Worm (Caenorhabditis elegans): Measurements from ENCODE around the gene mcm-5.

mcm-5 gene

ce11 chrIII:4263048-4263447 is 28.0 kb downstream of the mcm-5 start, which contains the start of gene T08A11.1:
Gene T08A11.1, minus strand, starts transcription at chrIII:4263148.
- TF ChIP-seq lin-15B (tag; optimal IDR thresholded peaks at IDR 0.05) = no peak
- TF ChIP-seq unc-39 (tag; optimal IDR thresholded peaks at IDR 0.05) = no peak
- TF ChIP-seq mdl-1 (tag; optimal IDR thresholded peaks at IDR 0.05) = no peak
- TF ChIP-seq mml-1 (tag; optimal IDR thresholded peaks at IDR 0.05) = no peak
- no peak for TF ChIP-seq nhr-77 (tag; optimal IDR thresholded peaks at IDR 0.05)
- TF ChIP-seq nhr-25 (tag; optimal IDR thresholded peaks at IDR 0.05) = no peak
- no peak for TF ChIP-seq snpc-4 (tag; optimal IDR thresholded peaks at IDR 0.05)
- TF ChIP-seq aly-2 (tag; optimal IDR thresholded peaks at IDR 0.05) = no peak
- no peak for TF ChIP-seq elt-3 (tag; optimal IDR thresholded peaks at IDR 0.05)
- no peak for TF ChIP-seq elt-2 (tag; optimal IDR thresholded peaks at IDR 0.05)
- no peak for TF ChIP-seq unc-62 (GFP tag; optimal IDR thresholded peaks at IDR 0.05)
- TF ChIP-seq egl-27 (tag; optimal IDR thresholded peaks at IDR 0.05) = no peak
- no peak for TF ChIP-seq nhr-11 (tag; optimal IDR thresholded peaks at IDR 0.05)
- no peak for TF ChIP-seq R02D3.7 (tag; optimal IDR thresholded peaks at IDR 0.05)
- no peak for TF ChIP-seq hmg-11 (tag; optimal IDR thresholded peaks at IDR 0.05)
- TF ChIP-seq nhr-43 (tag; optimal IDR thresholded peaks at IDR 0.05; ENCODE audit: poor library complexity, severe bottlenecking) = no peak
- TF ChIP-seq nhr-237 (tag; optimal IDR thresholded peaks at IDR 0.05) = no peak
- no peak for TF ChIP-seq zag-1 (tag; optimal IDR thresholded peaks at IDR 0.05)

ce11 chrIII:4257896-4258295 is 33.2 kb downstream of the mcm-5 start:
- no peak for TF ChIP-seq ceh-82 (tag; optimal IDR thresholded peaks at IDR 0.05)
- TF ChIP-seq pha-4 (tag; optimal IDR thresholded peaks at IDR 0.05) = no peak
- no peak for TF ChIP-seq mdl-1 (tag; optimal IDR thresholded peaks at IDR 0.05)
- no peak for TF ChIP-seq eor-1 (tag; optimal IDR thresholded peaks at IDR 0.05)
- no peak for TF ChIP-seq fkh-10 (GFP tag; optimal IDR thresholded peaks at IDR 0.05)
- TF ChIP-seq elt-1 (tag; optimal IDR thresholded peaks at IDR 0.05) = no peak
- no peak for TF ChIP-seq unc-39 (tag; optimal IDR thresholded peaks at IDR 0.05)

- TF ChIP-seq unc-62 (GFP tag; optimal IDR thresholded peaks at IDR 0.05) (no peak), ceh-28 (tag; optimal IDR thresholded peaks at IDR 0.05) (no peak), nhr-28 (tag; optimal IDR thresholded peaks at IDR 0.05) (no peak), lsy-12 (tag; optimal IDR thresholded peaks at IDR 0.05) (no peak), fkh-2 (tag; optimal IDR thresholded peaks at IDR 0.05) (no peak), mml-1 (tag; optimal IDR thresholded peaks at IDR 0.05) (no peak), nhr-43 (tag; optimal IDR thresholded peaks at IDR 0.05; ENCODE audit: poor library complexity, severe bottlenecking) (no peak), ztf-11 (tag; optimal IDR thresholded peaks at IDR 0.05) (no peak), ceh-9 (tag; optimal IDR thresholded peaks at IDR 0.05) (no peak), pqm-1 (tag; optimal IDR thresholded peaks at IDR 0.05) (no peak), nhr-25 (tag; optimal IDR thresholded peaks at IDR 0.05) (no peak), nfya-1 (tag; optimal IDR thresholded peaks at IDR 0.05; ENCODE audit: insufficient read depth) (no peak), egl-27 (tag; optimal IDR thresholded peaks at IDR 0.05) (no peak), tbx-2 (tag; optimal IDR thresholded peaks at IDR 0.05) (no peak), hmg-11 (tag; optimal IDR thresholded peaks at IDR 0.05) (no peak), eor-1 (tag; optimal IDR thresholded peaks at IDR 0.05) (no peak), ztf-4 (tag; optimal IDR thresholded peaks at IDR 0.05) (no peak), nhr-12 (tag; optimal IDR thresholded peaks at IDR 0.05) (no peak), ceh-16 (tag; optimal IDR thresholded peaks at IDR 0.05) (no peak), lin-15B (tag; optimal IDR thresholded peaks at IDR 0.05) (no peak)
These were observed 43.5 kb downstream of the mcm-5 start, which contains the start of gene Y44F5A.1 for ce11 chrIII:4247571-4247970. Gene Y44F5A.1, minus strand, starts transcription at chrIII:4247671.

- TF ChIP-seq nhr-76 (tag; optimal IDR thresholded peaks at IDR 0.05) (no peak), nhr-237 (tag; optimal IDR thresholded peaks at IDR 0.05) (no peak), R02D3.7 (tag; optimal IDR thresholded peaks at IDR 0.05) (no peak), ZK546.5 (tag; optimal IDR thresholded peaks at IDR 0.05) (no peak)
These were observed 46.8 kb downstream of the mcm-5 start, which contains the start of gene zhit-2 for ce11 chrIII:4244285-4244684. Gene zhit-2, minus strand, starts transcription at chrIII:4244385.
